Fruit fly (Drosophila melanogaster) whole organism, embryonic: ENCODE results near the gene Abl.

Source experiments
- B-H1 ChIP-seq: fragments of 200-800 bp; sonication (Bioruptor generic); IDR thresholded peaks from 3 replicates; pipeline ENCODE4 v1.3.6; 2022; ENCODE audit warnings: missing biosample characterization, missing genetic modification characterization
- BEAF-32 ChIP-seq: fragments of 200-800 bp; sonication (Bioruptor generic); optimal IDR thresholded peaks from 3 replicates; lab custom pipeline; 2017; ENCODE audit warnings: missing biosample characterization, missing genetic modification characterization, mild to moderate bottlenecking, moderate library complexity, missing genetic modification reagents
- Bgb ChIP-seq: fragments of 200-800 bp; sonication (Bioruptor generic); IDR thresholded peaks from 2 replicates; pipeline ENCODE4 v1.3.6; 2022; ENCODE audit warnings: missing biosample characterization, missing genetic modification characterization; ENCODE audit not compliant: partially characterized antibody
- CG1024 ChIP-seq: fragments of 200-800 bp; sonication (Bioruptor generic); IDR thresholded peaks from 2 replicates; pipeline ENCODE4 v1.3.6; 2022; ENCODE audit warnings: missing biosample characterization, missing genetic modification characterization
- CG10267 ChIP-seq: fragments of 200-800 bp; sonication (Bioruptor generic); optimal IDR thresholded peaks from 2 replicates; lab custom pipeline; 2018; ENCODE audit warnings: missing biosample characterization, mild to moderate bottlenecking, missing genetic modification characterization, moderate library complexity
- CG11723 ChIP-seq: fragments of 200-800 bp; sonication (Bioruptor generic); optimal IDR thresholded peaks from 2 replicates; lab custom pipeline; 2017; ENCODE audit warnings: missing biosample characterization, mild to moderate bottlenecking, missing genetic modification characterization
- CG12659 ChIP-seq: fragments of 200-800 bp; sonication (Bioruptor generic); optimal IDR thresholded peaks from 3 replicates; lab custom pipeline; 2017; ENCODE audit warnings: mild to moderate bottlenecking, missing biosample characterization, missing genetic modification reagents, missing genetic modification characterization
- CG12942 ChIP-seq: fragments of 200-800 bp; sonication (Bioruptor generic); optimal IDR thresholded peaks from 3 replicates; lab custom pipeline; 2016; ENCODE audit warnings: missing biosample characterization, missing genetic modification characterization
- CG15011 ChIP-seq: fragments of 200-800 bp; sonication (Bioruptor generic); optimal IDR thresholded peaks from 3 replicates; lab custom pipeline; 2018; ENCODE audit warnings: missing biosample characterization, mild to moderate bottlenecking, missing genetic modification characterization
- CG17385 ChIP-seq: fragments of 200-800 bp; sonication (Bioruptor generic); optimal IDR thresholded peaks from 3 replicates; lab custom pipeline; 2018; ENCODE audit warnings: missing biosample characterization, mild to moderate bottlenecking, missing genetic modification characterization
- CG17612 ChIP-seq: fragments of 200-800 bp; sonication (Bioruptor generic); IDR thresholded peaks from 2 replicates; pipeline ENCODE4 v1.3.6; 2022; ENCODE audit warnings: missing biosample characterization, missing genetic modification characterization
- CG17912 ChIP-seq: fragments of 200-800 bp; sonication (Bioruptor generic); optimal IDR thresholded peaks from 2 replicates; lab custom pipeline; 2018; ENCODE audit warnings: missing biosample characterization, mild to moderate bottlenecking, missing genetic modification characterization
- CG2116 ChIP-seq: fragments of 200-800 bp; sonication (Bioruptor generic); optimal IDR thresholded peaks from 3 replicates; lab custom pipeline; 2018; ENCODE audit warnings: missing biosample characterization, mild to moderate bottlenecking, missing genetic modification characterization
- CG2129 ChIP-seq: fragments of 200-800 bp; sonication (Bioruptor generic); IDR thresholded peaks from 2 replicates; pipeline ENCODE4 v1.3.6; 2022; ENCODE audit warnings: missing biosample characterization, missing genetic modification characterization; ENCODE audit not compliant: partially characterized antibody
- CG30403 ChIP-seq: fragments of 200-800 bp; sonication (Bioruptor generic); optimal IDR thresholded peaks from 3 replicates; lab custom pipeline; 2016; ENCODE audit warnings: missing biosample characterization, missing genetic modification characterization
- CG31365 ChIP-seq: fragments of 200-800 bp; sonication (Bioruptor generic); optimal IDR thresholded peaks from 2 replicates; lab custom pipeline; 2018; ENCODE audit warnings: missing biosample characterization, mild to moderate bottlenecking, missing genetic modification characterization
- CG33557 ChIP-seq: fragments of 200-800 bp; sonication (Bioruptor generic); optimal IDR thresholded peaks from 2 replicates; lab custom pipeline; 2019; ENCODE audit warnings: missing biosample characterization, mild to moderate bottlenecking, missing genetic modification characterization, moderate library complexity
- CG3995 ChIP-seq: fragments of 200-800 bp; sonication (Bioruptor generic); optimal IDR thresholded peaks from 3 replicates; lab custom pipeline; 2016; ENCODE audit warnings: missing biosample characterization, missing genetic modification characterization
- CG4617 ChIP-seq: fragments of 200-800 bp; sonication (Bioruptor generic); optimal IDR thresholded peaks from 3 replicates; lab custom pipeline; 2016; ENCODE audit warnings: missing biosample characterization, missing genetic modification characterization, borderline replicate concordance
- CG4730 ChIP-seq: fragments of 200-800 bp; sonication (Bioruptor generic); IDR thresholded peaks from 2 replicates; pipeline ENCODE4 v1.3.6; 2022; ENCODE audit warnings: missing biosample characterization, missing genetic modification characterization
- CG6683 ChIP-seq: fragments of 200-800 bp; sonication (Bioruptor generic); optimal IDR thresholded peaks from 2 replicates; lab custom pipeline; 2017; ENCODE audit warnings: missing biosample characterization, mild to moderate bottlenecking, missing genetic modification characterization, missing genetic modification reagents
- CG6791 ChIP-seq: fragments of 200-800 bp; sonication (Bioruptor generic); IDR thresholded peaks from 3 replicates; pipeline ENCODE4 v1.3.6; 2022; ENCODE audit warnings: missing biosample characterization, missing genetic modification characterization; ENCODE audit not compliant: partially characterized antibody
- CG7357 ChIP-seq: fragments of 200-800 bp; sonication (Bioruptor generic); IDR thresholded peaks from 3 replicates; pipeline ENCODE4 v1.3.6; 2022; ENCODE audit warnings: missing biosample characterization, missing genetic modification characterization
- CG7928 ChIP-seq: fragments of 200-800 bp; sonication (Bioruptor generic); optimal IDR thresholded peaks from 2 replicates; lab custom pipeline; 2017; ENCODE audit warnings: missing biosample characterization, mild to moderate bottlenecking, missing genetic modification characterization
- CG8478 ChIP-seq: fragments of >200 bp; optimal IDR thresholded peaks from 2 replicates; lab custom pipeline; 2018
- CG9215 ChIP-seq: fragments of 200-800 bp; sonication (Bioruptor generic); IDR thresholded peaks from 2 replicates; pipeline ENCODE4 v1.3.6; 2022; ENCODE audit warnings: missing biosample characterization, missing genetic modification characterization
- Camta ChIP-seq: fragments of 200-800 bp; sonication (Bioruptor generic); optimal IDR thresholded peaks from 2 replicates; lab custom pipeline; 2016; ENCODE audit warnings: missing biosample characterization, missing genetic modification characterization
- Doc2 ChIP-seq: fragments of 200-800 bp; sonication (Bioruptor generic); IDR thresholded peaks from 2 replicates; pipeline ENCODE4 v1.3.6; 2022; ENCODE audit warnings: missing biosample characterization, missing genetic modification characterization
- Drgx ChIP-seq: fragments of 200-800 bp; sonication (Bioruptor generic); IDR thresholded peaks from 2 replicates; pipeline ENCODE4 v1.3.6; 2022; ENCODE audit warnings: missing biosample characterization, missing genetic modification characterization
- HLH4C ChIP-seq: fragments of 200-800 bp; sonication (Bioruptor generic); IDR thresholded peaks from 3 replicates; pipeline ENCODE4 v1.3.6; 2022; ENCODE audit warnings: missing biosample characterization, missing genetic modification characterization; ENCODE audit not compliant: partially characterized antibody
- HmgZ ChIP-seq: fragments of 200-800 bp; sonication (Bioruptor generic); optimal IDR thresholded peaks from 2 replicates; lab custom pipeline; 2018; ENCODE audit warnings: missing biosample characterization, mild to moderate bottlenecking, missing genetic modification characterization
- Hmr ChIP-seq: fragments of 200-800 bp; sonication (Bioruptor generic); optimal IDR thresholded peaks from 3 replicates; lab custom pipeline; 2017; ENCODE audit warnings: mild to moderate bottlenecking, missing biosample characterization, missing genetic modification reagents, missing genetic modification characterization
- Neu2 ChIP-seq: fragments of 200-800 bp; sonication (Bioruptor generic); optimal IDR thresholded peaks from 3 replicates; lab custom pipeline; 2016; ENCODE audit warnings: missing biosample characterization, missing genetic modification characterization, borderline replicate concordance
- Nf-YC ChIP-seq: fragments of 200-800 bp; optimal IDR thresholded peaks from 3 replicates; lab custom pipeline; 2019; ENCODE audit warnings: missing biosample characterization, mild to moderate bottlenecking, missing genetic modification characterization, moderate library complexity
- PHDP ChIP-seq: fragments of 200-800 bp; sonication (Bioruptor generic); optimal IDR thresholded peaks from 3 replicates; lab custom pipeline; 2018; ENCODE audit warnings: missing biosample characterization, mild to moderate bottlenecking, missing genetic modification characterization, moderate library complexity
- Spps ChIP-seq: fragments of 200-800 bp; sonication (Bioruptor generic); optimal IDR thresholded peaks from 2 replicates; lab custom pipeline; 2018; ENCODE audit warnings: missing biosample characterization, mild to moderate bottlenecking, missing genetic modification characterization
- cas ChIP-seq: fragments of 200-800 bp; sonication (Bioruptor generic); IDR thresholded peaks from 2 replicates; pipeline ENCODE4 v1.3.6; 2022; ENCODE audit warnings: missing biosample characterization, missing genetic modification characterization
- gfzf ChIP-seq: fragments of 200-800 bp; sonication (Bioruptor generic); optimal IDR thresholded peaks from 2 replicates; lab custom pipeline; 2016; ENCODE audit warnings: missing biosample characterization, mild to moderate bottlenecking, missing genetic modification characterization, moderate library complexity
- hth ChIP-seq: fragments of >200 bp; optimal IDR thresholded peaks from 2 replicates; lab custom pipeline; 2017; ENCODE audit warnings: inconsistent platforms
- nerfin-1 ChIP-seq: fragments of 200-800 bp; sonication (Bioruptor generic); optimal IDR thresholded peaks from 3 replicates; lab custom pipeline; 2019; ENCODE audit warnings: missing biosample characterization, mild to moderate bottlenecking, missing genetic modification characterization, moderate library complexity
- pnt ChIP-seq: fragments of 200-800 bp; sonication (Bioruptor generic); optimal IDR thresholded peaks from 3 replicates; lab custom pipeline; 2016; ENCODE audit warnings: missing biosample characterization, missing genetic modification characterization
- prd ChIP-seq, 3 experiments: fragments of >200 bp in 2 of 3; fragments of 200-800 bp in 1 of 3; sonication (Bioruptor generic) in 1 of 3; optimal IDR thresholded peaks in 2 of 3; IDR thresholded peaks in 1 of 3; 2 replicates in 2 of 3; 3 replicates in 1 of 3; pipeline versions ENCODE4 v1.3.6 to Lab custom; 2017 to 2022; ENCODE audit warnings: missing biosample characterization in 1 of 3, missing genetic modification characterization in 1 of 3
- psq ChIP-seq: fragments of 200-800 bp; sonication (Bioruptor generic); optimal IDR thresholded peaks from 2 replicates; lab custom pipeline; 2017; ENCODE audit warnings: missing biosample characterization, missing genetic modification characterization
- row ChIP-seq: fragments of 200-800 bp; sonication (Bioruptor generic); IDR thresholded peaks from 3 replicates; pipeline ENCODE4 v1.3.6; 2022; ENCODE audit warnings: missing biosample characterization, missing genetic modification characterization
- salm ChIP-seq: fragments of 200-800 bp; sonication (Bioruptor generic); optimal IDR thresholded peaks from 2 replicates; lab custom pipeline; 2018; ENCODE audit warnings: missing biosample characterization, mild to moderate bottlenecking, missing genetic modification characterization
- sd ChIP-seq: fragments of 200-800 bp; sonication (Bioruptor generic); optimal IDR thresholded peaks from 3 replicates; lab custom pipeline; 2018; ENCODE audit warnings: missing biosample characterization, mild to moderate bottlenecking, missing genetic modification characterization, moderate library complexity
- ssp ChIP-seq: fragments of 200-800 bp; sonication (Bioruptor generic); IDR thresholded peaks from 2 replicates; pipeline ENCODE4 v1.3.6; 2022; ENCODE audit warnings: missing biosample characterization, missing genetic modification characterization
- tio ChIP-seq: fragments of 200-800 bp; sonication (Bioruptor generic); optimal IDR thresholded peaks from 2 replicates; lab custom pipeline; 2017; ENCODE audit warnings: missing biosample characterization, missing genetic modification characterization, inconsistent platforms
- trem ChIP-seq: fragments of 200-800 bp; optimal IDR thresholded peaks from 3 replicates; lab custom pipeline; 2019; ENCODE audit warnings: missing biosample characterization, mild to moderate bottlenecking, missing genetic modification characterization, moderate library complexity
- wor ChIP-seq: fragments of 200-800 bp; sonication (Bioruptor generic); IDR thresholded peaks from 2 replicates; pipeline ENCODE4 v1.3.6; 2022; ENCODE audit warnings: missing biosample characterization, missing genetic modification characterization
- zen2 ChIP-seq: fragments of 200-800 bp; sonication (Bioruptor generic); IDR thresholded peaks from 3 replicates; pipeline ENCODE4 v1.3.6; 2022; ENCODE audit warnings: missing biosample characterization, missing genetic modification characterization; ENCODE audit not compliant: partially characterized antibody

Gene Abl

dm6 chr3L:16610201-16610600 lies 37.5 kb downstream of the Abl start, which contains the start of gene Prosbeta6:
TSS of gene Prosbeta6 (minus strand) at chr3L:16610418.
- TF ChIP-seq BEAF-32 (GFP tag; lab: Kevin White, UChicago), result peak; percentile 74
- TF ChIP-seq B-H1 (GFP tag; lab: Robert Waterston, UW), result no peak
- no peak for TF ChIP-seq CG9215 (GFP tag; lab: Robert Waterston, UW)
- no peak for TF ChIP-seq CG12942 (GFP tag; lab: Kevin White, UChicago)
- TF ChIP-seq Nf-YC (tag; lab: Kevin White, UChicago), result no peak
- TF ChIP-seq salm (tag; lab: Kevin White, UChicago), result no peak
- TF ChIP-seq prd (optimal IDR thresholded peaks at IDR 0.05; lab: Kevin White, UChicago), result no peak
- TF ChIP-seq prd (GFP tag; IDR thresholded peaks at IDR 0.05; lab: Robert Waterston, UW), result no peak
- no peak for TF ChIP-seq hth (lab: Kevin White, UChicago)
- TF ChIP-seq Camta (GFP tag; lab: Kevin White, UChicago), result no peak
- TF ChIP-seq cas (GFP tag; lab: Robert Waterston, UW), result no peak
- TF ChIP-seq pnt (GFP tag; lab: Kevin White, UChicago), result no peak
- no peak for TF ChIP-seq CG8478
- TF ChIP-seq nerfin-1, result peak; percentile 47
- no peak for TF ChIP-seq CG7357 (GFP tag; lab: Robert Waterston, UW)
- TF ChIP-seq HLH4C, result no peak
- no peak for TF ChIP-seq CG17612 (GFP tag; lab: Robert Waterston, UW)
- TF ChIP-seq CG2129 (GFP tag; lab: Robert Waterston, UW), result 0 out of 2 replicates have a peak, but pooled peaks have one; percentile 12
- TF ChIP-seq CG15011 (GFP tag; lab: Kevin White, UChicago), result no peak
- TF ChIP-seq CG1024 (GFP tag; lab: Robert Waterston, UW), result no peak
- no peak for TF ChIP-seq Spps
- TF ChIP-seq psq (GFP tag; lab: Kevin White, UChicago), result no peak
- TF ChIP-seq row (GFP tag; lab: Robert Waterston, UW), result peak; percentile 49; the same call in 2 of the 3 replicates
- no peak for TF ChIP-seq Neu2
- no peak for TF ChIP-seq CG17912 (GFP tag; lab: Kevin White, UChicago)
- peak; percentile 16 for TF ChIP-seq CG2116
- no peak for TF ChIP-seq CG4730 (GFP tag; lab: Robert Waterston, UW)
- TF ChIP-seq Drgx, result no peak
- peak; percentile 26 for TF ChIP-seq CG3995 (GFP tag; lab: Kevin White, UChicago)
- TF ChIP-seq PHDP (tag; lab: Kevin White, UChicago), result no peak
- no peak for TF ChIP-seq CG6683 (GFP tag; lab: Kevin White, UChicago)
- TF ChIP-seq CG10267, result peak; percentile 22
- no peak for TF ChIP-seq CG11723 (GFP tag; lab: Kevin White, UChicago)
- TF ChIP-seq CG31365 (tag; lab: Kevin White, UChicago), result no peak
- peak; percentile 39 for TF ChIP-seq CG12659 (GFP tag; lab: Kevin White, UChicago)
- no peak for TF ChIP-seq CG17385 (GFP tag; lab: Kevin White, UChicago)
- TF ChIP-seq Bgb (GFP tag; lab: Robert Waterston, UW), result peak; percentile 56
- peak; percentile 55 for TF ChIP-seq trem (tag; lab: Kevin White, UChicago)
- no peak for TF ChIP-seq Hmr
- peak; percentile 60; the same call in 1 of the 3 replicates for TF ChIP-seq CG6791 (GFP tag; lab: Robert Waterston, UW)
- no peak; the same call in 2 of the 3 replicates for TF ChIP-seq zen2 (GFP tag; lab: Robert Waterston, UW)
- TF ChIP-seq CG4617 (GFP tag; lab: Kevin White, UChicago), result peak; percentile 29
- TF ChIP-seq CG30403 (GFP tag; lab: Kevin White, UChicago), result no peak
- TF ChIP-seq tio (GFP tag; lab: Kevin White, UChicago), result no peak
- peak; percentile 69 for TF ChIP-seq gfzf
- no peak for TF ChIP-seq Doc2 (GFP tag; lab: Robert Waterston, UW)
- no peak for TF ChIP-seq ssp
- peak; percentile 5 for TF ChIP-seq HmgZ (tag; lab: Kevin White, UChicago)
- TF ChIP-seq CG7928, result no peak
- TF ChIP-seq CG33557 (GFP tag; lab: Kevin White, UChicago), result no peak
- TF ChIP-seq sd (tag; lab: Kevin White, UChicago), result peak; percentile 45
- TF ChIP-seq wor, result no peak
